Fruit fly (Drosophila melanogaster) whole organism, wandering third instar larva: Measurements from ENCODE around the gene RhoGAP5A.
A peak's percentile ranks its signal among the peaks of the same experiment; 100 is the strongest.

Source experiments
- CG32264 ChIP-seq: fragments of 200-800 bp; sonication (Bioruptor generic); optimal IDR thresholded peaks from 2 replicates; lab custom pipeline; 2016; ENCODE audit warnings: missing biosample characterization, missing genetic modification characterization
- CG9705 ChIP-seq: fragments of 200-800 bp; sonication (Bioruptor generic); optimal IDR thresholded peaks from 2 replicates; lab custom pipeline; 2018; ENCODE audit warnings: missing biosample characterization, mild to moderate bottlenecking, missing genetic modification characterization
- CrebA ChIP-seq: fragments of 200-800 bp; sonication (Bioruptor generic); optimal IDR thresholded peaks from 2 replicates; lab custom pipeline; 2016; ENCODE audit warnings: missing biosample characterization, mild to moderate bottlenecking, missing genetic modification characterization, borderline replicate concordance
- Dfd ChIP-seq: fragments of >200 bp; optimal IDR thresholded peaks from 2 replicates; lab custom pipeline; 2017; ENCODE audit warnings: missing biosample characterization, missing genetic modification characterization
- Dif ChIP-seq: fragments of 200-275, 200-300 bp; sonication (Bioruptor generic); optimal IDR thresholded peaks from 2 replicates; lab custom pipeline; 2018; ENCODE audit warnings: missing biosample characterization, missing genetic modification characterization; ENCODE audit not compliant: partially characterized antibody
- GATAd ChIP-seq: sonication (Bioruptor generic); optimal IDR thresholded peaks from 2 replicates; lab custom pipeline; 2016; ENCODE audit warnings: missing biosample characterization, missing genetic modification characterization
- Hnf4 ChIP-seq: fragments of 200-800 bp; sonication (Bioruptor generic); optimal IDR thresholded peaks from 2 replicates; lab custom pipeline; 2016; ENCODE audit warnings: missing biosample characterization, mild to moderate bottlenecking, missing genetic modification characterization
- Hr78 ChIP-seq: fragments of >200 bp; optimal IDR thresholded peaks from 2 replicates; lab custom pipeline; 2017; ENCODE audit warnings: missing biosample characterization, missing genetic modification characterization
- Hr83 ChIP-seq: fragments of 200-300 bp; sonication (Bioruptor generic); optimal IDR thresholded peaks from 2 replicates; lab custom pipeline; 2016; ENCODE audit warnings: missing biosample characterization, mild to moderate bottlenecking, missing genetic modification characterization, moderate library complexity; ENCODE audit not compliant: poor library complexity, severe bottlenecking
- Jra ChIP-seq: sonication (Bioruptor generic); optimal IDR thresholded peaks from 2 replicates; lab custom pipeline; 2016; ENCODE audit warnings: missing biosample characterization, missing genetic modification characterization
- Mio ChIP-seq: sonication (Bioruptor generic); optimal IDR thresholded peaks from 2 replicates; lab custom pipeline; 2016; ENCODE audit warnings: missing biosample characterization, missing genetic modification characterization
- Myc ChIP-seq: fragments of >200 bp; optimal IDR thresholded peaks from 2 replicates; lab custom pipeline; 2017
- N ChIP-seq: fragments of >200 bp; optimal IDR thresholded peaks from 2 replicates; lab custom pipeline; 2018; ENCODE audit warnings: missing biosample characterization, missing external identifiers, missing genetic modification characterization
- OdsH ChIP-seq: fragments of 200-800 bp; sonication (Bioruptor generic); optimal IDR thresholded peaks from 2 replicates; lab custom pipeline; 2016; ENCODE audit warnings: missing biosample characterization, mild to moderate bottlenecking, missing genetic modification characterization
- Rel ChIP-seq, 2 experiments: fragments of 200-800 bp; sonication (Bioruptor generic) in 1 of 2; optimal IDR thresholded peaks; 2 replicates in 1 of 2; 3 replicates in 1 of 2; lab custom pipeline; 2016 to 2019; ENCODE audit warnings: mild to moderate bottlenecking in 2 of 2, missing biosample characterization in 2 of 2, missing genetic modification characterization in 2 of 2, moderate library complexity in 1 of 2
- Sp1 ChIP-seq: fragments of 200-800 bp; sonication (Bioruptor generic); optimal IDR thresholded peaks from 3 replicates; lab custom pipeline; 2019; ENCODE audit warnings: missing biosample characterization, mild to moderate bottlenecking, missing genetic modification characterization, moderate library complexity
- Vsx2 ChIP-seq: fragments of 200-300, 225-300 bp; sonication (Bioruptor generic); optimal IDR thresholded peaks from 2 replicates; lab custom pipeline; 2018; ENCODE audit warnings: missing biosample characterization, missing genetic modification characterization; ENCODE audit not compliant: partially characterized antibody
- br ChIP-seq: fragments of 200-800 bp; sonication (Bioruptor generic); optimal IDR thresholded peaks from 2 replicates; lab custom pipeline; 2016; ENCODE audit warnings: missing biosample characterization, missing genetic modification characterization
- brk ChIP-seq: fragments of 200-800 bp; sonication (Bioruptor generic); optimal IDR thresholded peaks from 2 replicates; lab custom pipeline; 2016; ENCODE audit warnings: missing biosample characterization, mild to moderate bottlenecking, missing genetic modification characterization
- dl ChIP-seq, 2 experiments: fragments of 175-275, 200-275 bp in 1 of 2; fragments of 200-275 bp in 1 of 2; sonication (Bioruptor generic); optimal IDR thresholded peaks; lab custom pipeline; 2018; ENCODE audit warnings: mild to moderate bottlenecking in 2 of 2, missing biosample characterization in 2 of 2, missing genetic modification characterization in 2 of 2, moderate library complexity in 2 of 2; ENCODE audit not compliant: partially characterized antibody in 2 of 2, insufficient read depth in 1 of 2
- ey ChIP-seq: fragments of 200-800 bp; sonication (Bioruptor generic); optimal IDR thresholded peaks from 2 replicates; lab custom pipeline; 2016; ENCODE audit warnings: missing biosample characterization, missing genetic modification characterization
- foxo ChIP-seq, 2 experiments: fragments of 200-800 bp; sonication (Bioruptor generic); optimal IDR thresholded peaks; 2 replicates in 1 of 2; 3 replicates in 1 of 2; lab custom pipeline; 2016 to 2017; ENCODE audit warnings: missing biosample characterization in 2 of 2, missing genetic modification characterization in 2 of 2
- fru ChIP-seq: fragments of 200-800 bp; sonication (Bioruptor generic); optimal IDR thresholded peaks from 3 replicates; lab custom pipeline; 2016; ENCODE audit warnings: missing biosample characterization, mild to moderate bottlenecking, missing genetic modification characterization
- h ChIP-seq: fragments of 200-800 bp; sonication (Bioruptor generic); optimal IDR thresholded peaks from 3 replicates; lab custom pipeline; 2016; ENCODE audit warnings: missing biosample characterization, mild to moderate bottlenecking, missing genetic modification characterization
- jim ChIP-seq: fragments of 175-275, 200-325 bp; sonication (Bioruptor generic); optimal IDR thresholded peaks from 2 replicates; lab custom pipeline; 2016; ENCODE audit warnings: missing biosample characterization, mild to moderate bottlenecking, missing genetic modification characterization
- lola ChIP-seq: fragments of >200 bp; optimal IDR thresholded peaks from 2 replicates; lab custom pipeline; 2017; ENCODE audit warnings: missing biosample characterization, missing genetic modification characterization
- pan ChIP-seq: fragments of >200 bp; optimal IDR thresholded peaks from 2 replicates; lab custom pipeline; 2017
- psq ChIP-seq: fragments of 200-800 bp; sonication (Bioruptor generic); optimal IDR thresholded peaks from 3 replicates; lab custom pipeline; 2017; ENCODE audit warnings: missing biosample characterization, mild to moderate bottlenecking, missing genetic modification characterization, moderate library complexity
- rgr ChIP-seq: fragments of 200-800 bp; sonication (Bioruptor generic); optimal IDR thresholded peaks from 3 replicates; lab custom pipeline; 2016; ENCODE audit warnings: missing biosample characterization, mild to moderate bottlenecking, missing genetic modification characterization
- sv ChIP-seq: fragments of 200-800 bp; sonication (Bioruptor generic); optimal IDR thresholded peaks from 3 replicates; lab custom pipeline; 2016; ENCODE audit warnings: missing biosample characterization, missing genetic modification characterization
- tai ChIP-seq: sonication (Bioruptor generic); optimal IDR thresholded peaks from 2 replicates; lab custom pipeline; 2016; ENCODE audit warnings: missing biosample characterization, missing genetic modification characterization
- usp ChIP-seq: fragments of >200 bp; optimal IDR thresholded peaks from 2 replicates; lab custom pipeline; 2017; ENCODE audit warnings: missing biosample characterization, missing genetic modification characterization

RhoGAP5A gene

dm6 chrX:5637543-5637942 lies 18.9 kb upstream of the RhoGAP5A start:
- TF ChIP-seq Dif (peak; percentile 16), Sp1 (GFP tag; lab: Kevin White, UChicago) (no peak)

dm6 chrX:5636529-5637099 lies 18.0 kb upstream of the RhoGAP5A start:
- TF ChIP-seq rgr (GFP tag; lab: Kevin White, UChicago): no peak
- TF ChIP-seq Jra: no peak
- no peak for TF ChIP-seq CG32264 (GFP tag; lab: Kevin White, UChicago)
- TF ChIP-seq jim (GFP tag; lab: Kevin White, UChicago): no peak
- TF ChIP-seq GATAd (GFP tag; lab: Kevin White, UChicago): no peak
- no peak for TF ChIP-seq psq (GFP tag; lab: Kevin White, UChicago)
- no peak for TF ChIP-seq br (GFP tag; lab: Kevin White, UChicago)
- no peak for TF ChIP-seq Vsx2 (GFP tag; lab: Kevin White, UChicago)
- TF ChIP-seq sv (GFP tag; lab: Kevin White, UChicago): no peak
- TF ChIP-seq Hnf4 (GFP tag; lab: Kevin White, UChicago): no peak
- no peak for TF ChIP-seq pan

- no peak for TF ChIP-seq OdsH (GFP tag; lab: Kevin White, UChicago)
- no peak for TF ChIP-seq Dfd (GFP tag; lab: Kevin White, UChicago)
- no peak for TF ChIP-seq rgr (GFP tag; lab: Kevin White, UChicago)
- TF ChIP-seq Dif: no peak
- TF ChIP-seq dl (GFP tag; optimal IDR thresholded peaks at IDR 0.05; lab: Kevin White, UChicago; ENCODE audit: insufficient read depth in 1 of 2, partially characterized antibody in 2 of 2): no peak
- no peak for TF ChIP-seq sv (GFP tag; lab: Kevin White, UChicago)
- TF ChIP-seq Mio (GFP tag; lab: Kevin White, UChicago): no peak
- TF ChIP-seq ey: no peak
- TF ChIP-seq foxo (GFP tag; optimal IDR thresholded peaks at IDR 0.05; lab: Kevin White, UChicago): no peak
- no peak for TF ChIP-seq brk (GFP tag; lab: Kevin White, UChicago)
- TF ChIP-seq CG9705 (GFP tag; lab: Kevin White, UChicago): no peak
- TF ChIP-seq Hnf4 (GFP tag; lab: Kevin White, UChicago): no peak
- TF ChIP-seq Jra: no peak
- no peak for TF ChIP-seq psq (GFP tag; lab: Kevin White, UChicago)
Measured at dm6 chrX:5634714-5635113, 16.1 kb upstream of the RhoGAP5A start.

dm6 chrX:5621893-5622803 lies 3.5 kb upstream of the RhoGAP5A start, which contains the start of the genes Mlc-c and Pop1:
Gene Mlc-c, minus strand, starts transcription at chrX:5622539.
Gene Pop1, plus strand, starts transcription at chrX:5622648.
- TF ChIP-seq CG9705 (GFP tag; lab: Kevin White, UChicago) (no peak), foxo (GFP tag; optimal IDR thresholded peaks at IDR 0.05; lab: Kevin White, UChicago) (no peak), psq (GFP tag; lab: Kevin White, UChicago) (peak; percentile 20), Jra (peak; percentile 73), Rel (GFP tag; optimal IDR thresholded peaks at IDR 0.05; lab: Kevin White, UChicago) (no peak), Rel (tag; optimal IDR thresholded peaks at IDR 0.05; lab: Kevin White, UChicago) (peak; percentile 58), Myc (lab: Kevin White, UChicago) (peak; percentile 29), Mio (GFP tag; lab: Kevin White, UChicago) (no peak), ey (no peak), OdsH (GFP tag; lab: Kevin White, UChicago) (no peak), h (GFP tag; lab: Kevin White, UChicago) (no peak), sv (GFP tag; lab: Kevin White, UChicago) (no peak), Hr83 (GFP tag; lab: Kevin White, UChicago) (peak; percentile 7), rgr (GFP tag; lab: Kevin White, UChicago) (no peak)

- TF ChIP-seq Rel (GFP tag; optimal IDR thresholded peaks at IDR 0.05; lab: Kevin White, UChicago) (no peak), Rel (tag; optimal IDR thresholded peaks at IDR 0.05; lab: Kevin White, UChicago) (no peak), fru (no peak), N (GFP tag; lab: Kevin White, UChicago) (no peak), lola (no peak), ey (no peak), Vsx2 (GFP tag; lab: Kevin White, UChicago) (no peak), Hr83 (GFP tag; lab: Kevin White, UChicago) (no peak), tai (GFP tag; lab: Kevin White, UChicago) (no peak), foxo (GFP tag; optimal IDR thresholded peaks at IDR 0.05; lab: Kevin White, UChicago) (no peak), GATAd (GFP tag; lab: Kevin White, UChicago) (no peak), sv (GFP tag; lab: Kevin White, UChicago) (no peak), Mio (GFP tag; lab: Kevin White, UChicago) (no peak), CrebA (no peak), psq (GFP tag; lab: Kevin White, UChicago) (no peak), Dif (no peak), Sp1 (GFP tag; lab: Kevin White, UChicago) (no peak), Hr78 (GFP tag; lab: Kevin White, UChicago) (no peak), usp (no peak)
Measured at dm6 chrX:5616270-5616669, 2.3 kb downstream of the RhoGAP5A start, which contains the start of gene CG34434. Gene CG34434, minus strand, starts transcription at chrX:5616370.
